Fruit fly (Drosophila melanogaster) whole organism, larva: Measurements from ENCODE around the gene CG7556.

Experiments used
- noc ChIP-seq: fragments of 200-800 bp; sonication (Bioruptor generic); optimal IDR thresholded peaks from 3 replicates; lab custom pipeline; 2019; ENCODE audit warnings: missing biosample characterization, mild to moderate bottlenecking, missing genetic modification characterization, moderate library complexity

Gene CG7556

dm6 chrX:19179696-19180255, at the start of gene CG7556, which contains the start of gene CG7453:
CG7556 (minus strand) TSS chrX:19179830.
CG7453 (plus strand) TSS chrX:19180173.
- peak; percentile 69 for TF ChIP-seq noc (tag; lab: Kevin White, UChicago)

- TF ChIP-seq noc (tag; lab: Kevin White, UChicago) = no peak
These were observed 45.6 kb upstream of the CG7556 start for dm6 chrX:19225304-19225640.

dm6 chrX:19224580-19225303, 45.1 kb upstream of the CG7556 start:
- TF ChIP-seq noc (tag; lab: Kevin White, UChicago) = no peak

- TF ChIP-seq noc (tag; lab: Kevin White, UChicago) = no peak
These were observed 41.4 kb upstream of the CG7556 start for dm6 chrX:19220963-19221572.

dm6 chrX:19220415-19220814, 40.8 kb upstream of the CG7556 start, which contains the start of gene CG7884:
CG7884 (plus strand) TSS chrX:19220622.
- no peak for TF ChIP-seq noc (tag; lab: Kevin White, UChicago)

- peak; percentile 70 for TF ChIP-seq noc (tag; lab: Kevin White, UChicago)
These were observed 37.0 kb upstream of the CG7556 start for dm6 chrX:19216671-19217070.

- no peak for TF ChIP-seq noc (tag; lab: Kevin White, UChicago)
These were observed 35.6 kb upstream of the CG7556 start, which contains the start of gene Muc18B for dm6 chrX:19215215-19215614. Muc18B (plus strand) TSS chrX:19215515.

dm6 chrX:19212954-19213353, 33.3 kb upstream of the CG7556 start, which contains the start of gene Mur18B:
Mur18B (plus strand) TSS chrX:19213254.
- TF ChIP-seq noc (tag; lab: Kevin White, UChicago) = no peak

- no peak for TF ChIP-seq noc (tag; lab: Kevin White, UChicago)
These were observed 32.4 kb upstream of the CG7556 start, which contains the start of gene CG14195 for dm6 chrX:19211982-19212381. CG14195 (minus strand) TSS chrX:19212082.

dm6 chrX:19208014-19208413, 28.4 kb upstream of the CG7556 start, which contains the start of gene Ulp1:
Ulp1 (minus strand) TSS chrX:19208187.
- TF ChIP-seq noc (tag; lab: Kevin White, UChicago) = no peak

dm6 chrX:19201630-19202029, 22.0 kb upstream of the CG7556 start, which contains the start of gene CG7990:
CG7990 (minus strand) TSS chrX:19201979.
- no peak for TF ChIP-seq noc (tag; lab: Kevin White, UChicago)

dm6 chrX:19193336-19193735, 13.7 kb upstream of the CG7556 start, which contains the start of the genes CG7914 and CG14194:
CG7914 (minus strand) TSS chrX:19193448.
CG14194 (plus strand) TSS chrX:19193555.
- TF ChIP-seq noc (tag; lab: Kevin White, UChicago) = no peak

- no peak for TF ChIP-seq noc (tag; lab: Kevin White, UChicago)
These were observed 12.0 kb upstream of the CG7556 start for dm6 chrX:19191597-19191996.

dm6 chrX:19191050-19191449, 11.4 kb upstream of the CG7556 start:
- no peak for TF ChIP-seq noc (tag; lab: Kevin White, UChicago)

- no peak for TF ChIP-seq noc (tag; lab: Kevin White, UChicago)
These were observed 10.3 kb upstream of the CG7556 start, which contains the start of gene HP1D3csd for dm6 chrX:19189903-19190302. HP1D3csd (plus strand) TSS chrX:19190214.

dm6 chrX:19187624-19188085, 8.0 kb upstream of the CG7556 start, which contains the start of gene Mec2:
Mec2 (plus strand) TSS chrX:19188035.
- TF ChIP-seq noc (tag; lab: Kevin White, UChicago) = peak; percentile 21
